Worm (Caenorhabditis elegans): Measurements from ENCODE around the gene C32B5.6.
"Not testable (repeated sequence)": the region's sequence is repeated elsewhere in the genome, so short reads cannot be mapped to it uniquely, and the experiment has no call there.

The C32B5.6 gene

ce11 chrII:982842-983241, 14.6 kb downstream of the C32B5.6 start, which contains the start of gene srh-274:
Gene srh-274 (plus strand): TSS chrII:983142.
- TF ChIP-seq tab-1 (GFP tag; IDR thresholded peaks at IDR 0.05) (no peak), T22C8.4 (GFP tag; IDR thresholded peaks at IDR 0.05) (no peak), ztf-23 (GFP tag; IDR thresholded peaks at IDR 0.05) (no peak), cog-1 (tag; optimal IDR thresholded peaks at IDR 0.05) (no peak), flt-1 (GFP tag; IDR thresholded peaks at IDR 0.05) (no peak), klf-2 (GFP tag; conservative IDR thresholded peaks at IDR 0.05) (no peak), ref-1 (GFP tag; conservative IDR thresholded peaks at IDR 0.05) (no peak), ztf-29 (GFP tag; IDR thresholded peaks at IDR 0.05) (no peak)

- TF ChIP-seq med-1 (GFP tag; optimal IDR thresholded peaks at IDR 0.05; ENCODE audit: insufficient read depth); ztf-29 (GFP tag; IDR thresholded peaks at IDR 0.05); cog-1 (tag; optimal IDR thresholded peaks at IDR 0.05): not testable (repeated sequence)
Measured at ce11 chrII:985703-986102, 17.5 kb downstream of the C32B5.6 start, which contains the start of gene fbxc-40. Gene fbxc-40 (plus strand): TSS chrII:986003.

ce11 chrII:988437-988836, 20.2 kb downstream of the C32B5.6 start, which contains the start of gene fbxc-39:
Gene fbxc-39 (plus strand): TSS chrII:988737.
- TF ChIP-seq med-1 (GFP tag; optimal IDR thresholded peaks at IDR 0.05; ENCODE audit: insufficient read depth) (no peak), flt-1 (GFP tag; IDR thresholded peaks at IDR 0.05) (no peak), klf-2 (GFP tag; conservative IDR thresholded peaks at IDR 0.05) (no peak), T22C8.4 (GFP tag; IDR thresholded peaks at IDR 0.05) (no peak), ztf-23 (GFP tag; IDR thresholded peaks at IDR 0.05) (no peak), ref-1 (GFP tag; conservative IDR thresholded peaks at IDR 0.05) (no peak), ztf-29 (GFP tag; IDR thresholded peaks at IDR 0.05) (no peak)

ce11 chrII:991300-991699, 23.1 kb downstream of the C32B5.6 start, which contains the start of gene fbxc-42:
Gene fbxc-42 (plus strand): TSS chrII:991600.
- TF ChIP-seq T22C8.4 (GFP tag; IDR thresholded peaks at IDR 0.05) (no peak), med-1 (GFP tag; optimal IDR thresholded peaks at IDR 0.05; ENCODE audit: insufficient read depth) (no peak), tab-1 (GFP tag; IDR thresholded peaks at IDR 0.05) (no peak), klf-2 (GFP tag; conservative IDR thresholded peaks at IDR 0.05) (no peak), cog-1 (tag; optimal IDR thresholded peaks at IDR 0.05) (no peak), ref-1 (GFP tag; conservative IDR thresholded peaks at IDR 0.05) (no peak), ztf-23 (GFP tag; IDR thresholded peaks at IDR 0.05) (no peak), ztf-29 (GFP tag; IDR thresholded peaks at IDR 0.05) (no peak), flt-1 (GFP tag; IDR thresholded peaks at IDR 0.05) (no peak)

- not testable (repeated sequence) for TF ChIP-seq tab-1 (GFP tag; IDR thresholded peaks at IDR 0.05); ztf-29 (GFP tag; IDR thresholded peaks at IDR 0.05); ref-1 (GFP tag; conservative IDR thresholded peaks at IDR 0.05)
Measured at ce11 chrII:994231-994630, 26.0 kb downstream of the C32B5.6 start, which contains the start of gene F45D11.7. Gene F45D11.7 (plus strand): TSS chrII:994531.

DNA sequence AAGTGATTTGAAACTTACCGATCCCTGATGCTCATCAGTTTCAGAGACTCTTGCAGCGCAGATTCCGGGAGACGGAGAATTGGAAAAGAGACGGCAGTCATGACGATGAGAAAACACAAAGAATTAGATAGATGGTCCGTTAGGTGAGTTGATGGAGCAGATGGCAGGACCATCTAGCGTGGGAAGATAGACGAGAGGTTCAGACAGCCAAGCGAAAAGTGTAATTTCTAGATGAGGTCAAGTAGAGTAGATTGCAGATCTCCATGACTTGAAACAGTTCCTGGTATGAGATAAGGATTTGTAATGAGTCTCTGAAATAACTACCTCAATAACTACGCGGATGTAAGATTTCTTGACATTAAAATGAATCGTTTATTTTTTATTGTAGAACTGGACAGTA, 27.9 kb downstream of the C32B5.6 start, which contains the start of gene F45D11.11:
Gene F45D11.11 (minus strand): TSS at position 101 of the 400 bp plus-strand sequence.
- not testable (repeated sequence) for TF ChIP-seq tab-1 (GFP tag; IDR thresholded peaks at IDR 0.05); ref-1 (GFP tag; conservative IDR thresholded peaks at IDR 0.05); klf-2 (GFP tag; conservative IDR thresholded peaks at IDR 0.05)

ce11 chrII:999493-999892, 31.3 kb downstream of the C32B5.6 start, which contains the start of gene fbxb-29:
Gene fbxb-29 (minus strand): TSS chrII:999593.
- TF ChIP-seq med-1 (GFP tag; optimal IDR thresholded peaks at IDR 0.05; ENCODE audit: insufficient read depth), result no peak
- no peak for TF ChIP-seq ztf-29 (GFP tag; IDR thresholded peaks at IDR 0.05)
- TF ChIP-seq tab-1 (GFP tag; IDR thresholded peaks at IDR 0.05), result no peak
- no peak for TF ChIP-seq flt-1 (GFP tag; IDR thresholded peaks at IDR 0.05)
- no peak for TF ChIP-seq ztf-23 (GFP tag; IDR thresholded peaks at IDR 0.05)
- no peak for TF ChIP-seq cog-1 (tag; optimal IDR thresholded peaks at IDR 0.05)
- no peak for TF ChIP-seq T22C8.4 (GFP tag; IDR thresholded peaks at IDR 0.05)
- no peak for TF ChIP-seq ref-1 (GFP tag; conservative IDR thresholded peaks at IDR 0.05)
- TF ChIP-seq klf-2 (GFP tag; conservative IDR thresholded peaks at IDR 0.05), result no peak

ce11 chrII:1001351-1001750, 33.1 kb downstream of the C32B5.6 start, which contains the start of the genes fbxb-30 and F45D11.5:
Gene fbxb-30 (minus strand): TSS chrII:1001451.
Gene F45D11.5 (plus strand): TSS chrII:1001702.
- TF ChIP-seq klf-2 (GFP tag; conservative IDR thresholded peaks at IDR 0.05) (no peak), cog-1 (tag; optimal IDR thresholded peaks at IDR 0.05) (no peak), tab-1 (GFP tag; IDR thresholded peaks at IDR 0.05) (no peak), ref-1 (GFP tag; conservative IDR thresholded peaks at IDR 0.05) (no peak), flt-1 (GFP tag; IDR thresholded peaks at IDR 0.05) (no peak), ztf-29 (GFP tag; IDR thresholded peaks at IDR 0.05) (no peak), T22C8.4 (GFP tag; IDR thresholded peaks at IDR 0.05) (no peak), med-1 (GFP tag; optimal IDR thresholded peaks at IDR 0.05; ENCODE audit: insufficient read depth) (no peak), ztf-23 (GFP tag; IDR thresholded peaks at IDR 0.05) (no peak)

DNA sequence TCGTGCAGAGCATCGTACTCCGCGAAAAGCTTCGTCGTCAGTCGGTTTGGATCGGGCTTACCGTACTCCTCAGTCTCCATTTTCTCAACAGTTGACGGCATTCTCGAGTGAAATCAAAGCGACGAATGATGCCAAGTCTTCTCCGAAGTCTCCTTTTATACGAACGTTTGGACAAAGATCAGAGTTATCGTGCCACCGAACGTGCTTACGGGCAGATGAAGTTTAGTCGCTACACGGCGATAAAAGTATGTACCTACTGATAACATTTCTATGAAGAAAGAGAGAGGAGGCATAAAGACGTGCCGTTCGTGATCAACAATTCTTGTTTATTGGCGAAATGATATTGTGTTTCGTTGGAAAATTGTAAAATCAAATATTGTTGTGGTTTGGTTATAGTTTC, 38.2 kb downstream of the C32B5.6 start, which contains the start of gene F45D11.14:
Gene F45D11.14 (minus strand): TSS at position 101 of the 400 bp plus-strand sequence.
- TF ChIP-seq ref-1 (GFP tag; conservative IDR thresholded peaks at IDR 0.05); ztf-23 (GFP tag; IDR thresholded peaks at IDR 0.05); cog-1 (tag; optimal IDR thresholded peaks at IDR 0.05): not testable (repeated sequence)

Measured in whole organism, midembryonic.